Fruit fly (Drosophila melanogaster): ENCODE results near the gene CG42853.
A peak's percentile ranks its signal among the peaks of the same experiment; 100 is the strongest.

CG42853 gene

dm6 chr3L:18106021-18106944, 15.5 kb downstream of the CG42853 start, which contains the start of the genes CG13698 and mRpS26 (continued):
- TF ChIP-seq onecut (GFP tag; IDR thresholded peaks at IDR 0.05) (peak; percentile 43; the same call in 1 of the 2 replicates), hbn (GFP tag; IDR thresholded peaks at IDR 0.05; ENCODE audit: partially characterized antibody) (no peak), CG6791 (GFP tag; IDR thresholded peaks at IDR 0.05; ENCODE audit: partially characterized antibody) (peak; percentile 60; the same call in 2 of the 3 replicates), CG12769 (tag; optimal IDR thresholded peaks at IDR 0.05) (peak; percentile 68), Drgx (GFP tag; IDR thresholded peaks at IDR 0.05) (peak; percentile 34; the same call in 1 of the 2 replicates), gro (GFP tag; optimal IDR thresholded peaks at IDR 0.05) (peak; percentile 59), CG16863 (GFP tag; optimal IDR thresholded peaks at IDR 0.05) (peak; percentile 7), CG4617 (GFP tag; optimal IDR thresholded peaks at IDR 0.05; ENCODE audit: borderline replicate concordance) (peak; percentile 14), CG12391 (tag; optimal IDR thresholded peaks at IDR 0.05) (peak; percentile 86), az2 (GFP tag; optimal IDR thresholded peaks at IDR 0.05) (peak; percentile 69), CG8290 (GFP tag; optimal IDR thresholded peaks at IDR 0.05) (peak; percentile 44), CG8290 (tag; optimal IDR thresholded peaks at IDR 0.05) (peak in 1 of 2 experiments; percentile 66), lab (GFP tag; optimal IDR thresholded peaks at IDR 0.05) (peak; percentile 76), CG6689 (GFP tag; IDR thresholded peaks at IDR 0.05) (peak; percentile 58), sc (optimal IDR thresholded peaks at IDR 0.05) (no peak), sc (GFP tag; optimal IDR thresholded peaks at IDR 0.05) (no peak), Trl (optimal IDR thresholded peaks at IDR 0.05) (no peak), Trl (GFP tag; optimal IDR thresholded peaks at IDR 0.05) (peak; percentile 40), CG8924 (tag; optimal IDR thresholded peaks at IDR 0.05) (peak; percentile 78), H15 (GFP tag; IDR thresholded peaks at IDR 0.05) (0 out of 3 replicates have a peak, but pooled peaks have one; percentile 39), CG1602 (GFP tag; optimal IDR thresholded peaks at IDR 0.05) (peak; percentile 62), CG9932 (GFP tag; IDR thresholded peaks at IDR 0.05) (peak; percentile 80), CG1792 (GFP tag; optimal IDR thresholded peaks at IDR 0.05) (no peak), CG17802 (tag; optimal IDR thresholded peaks at IDR 0.05) (peak; percentile 24), Mad (GFP tag; optimal IDR thresholded peaks at IDR 0.05) (peak; percentile 52), dysf (GFP tag; IDR thresholded peaks at IDR 0.05) (peak; percentile 68; the same call in 1 of the 3 replicates), Pdp1 (GFP tag; optimal IDR thresholded peaks at IDR 0.05) (peak; percentile 2 to 99), Sin3A (optimal IDR thresholded peaks at IDR 0.05) (peak; percentile 54), tna (GFP tag; IDR thresholded peaks at IDR 0.05; ENCODE audit: partially characterized antibody) (no peak; the same call in 1 of the 2 replicates), tap (tag; optimal IDR thresholded peaks at IDR 0.05) (peak; percentile 61), pho (GFP tag; optimal IDR thresholded peaks at IDR 0.05) (peak; percentile 15), CG12071 (GFP tag; optimal IDR thresholded peaks at IDR 0.05) (peak; percentile 3), unpg (GFP tag; optimal IDR thresholded peaks at IDR 0.05) (peak; percentile 67), gem (tag; optimal IDR thresholded peaks at IDR 0.05) (peak; percentile 84)

- TF ChIP-seq Doc3 (GFP tag; IDR thresholded peaks at IDR 0.05; ENCODE audit: partially characterized antibody) (0 out of 3 replicates have a peak, but pooled peaks have one; percentile 35), rib (GFP tag; IDR thresholded peaks at IDR 0.05) (0 out of 2 replicates have a peak, but pooled peaks have one; percentile 35), Elba2 (GFP tag; optimal IDR thresholded peaks at IDR 0.05) (peak; percentile 18), CG13287 (GFP tag; IDR thresholded peaks at IDR 0.05; ENCODE audit: partially characterized antibody) (0 out of 2 replicates have a peak, but pooled peaks have one; percentile 32), Trl (optimal IDR thresholded peaks at IDR 0.05) (peak in 1 of 2 experiments; percentile 73), Trl (GFP tag; optimal IDR thresholded peaks at IDR 0.05) (no peak), sd (tag; optimal IDR thresholded peaks at IDR 0.05) (peak; percentile 8), nerfin-1 (tag; optimal IDR thresholded peaks at IDR 0.05) (no peak), insv (GFP tag; optimal IDR thresholded peaks at IDR 0.05) (peak in 1 of 2 experiments; percentile 86), CG11695 (GFP tag; IDR thresholded peaks at IDR 0.05) (0 out of 3 replicates have a peak, but pooled peaks have one; percentile 6), tgo (GFP tag; IDR thresholded peaks at IDR 0.05) (no peak), Neu2 (GFP tag; optimal IDR thresholded peaks at IDR 0.05; ENCODE audit: borderline replicate concordance) (no peak), cg (GFP tag; optimal IDR thresholded peaks at IDR 0.05) (peak; percentile 65), CG17385 (GFP tag; optimal IDR thresholded peaks at IDR 0.05) (peak; percentile 50), tna (GFP tag; IDR thresholded peaks at IDR 0.05; ENCODE audit: partially characterized antibody) (0 out of 2 replicates have a peak, but pooled peaks have one; percentile 40), fd3F (GFP tag; optimal IDR thresholded peaks at IDR 0.05) (no peak)
Observed at dm6 chr3L:18105343-18106020, 16.3 kb downstream of the CG42853 start.

Measured in whole organism, embryonic.